Worm (Caenorhabditis elegans) whole organism, midembryonic: ENCODE results near the gene sri-40.
"Not testable (repeated sequence)": the region's sequence is repeated elsewhere in the genome, so short reads cannot be mapped to it uniquely, and the experiment has no call there.

Experiments used
- T22C8.4 ChIP-seq: fragments of 200-800 bp; sonication (Bioruptor generic); IDR thresholded peaks from 2 replicates; pipeline ENCODE4 v1.3.6; 2022; ENCODE audit warnings: missing genetic modification characterization, missing compliant biosample characterization
- cog-1 ChIP-seq: sonication (generic microtip); optimal IDR thresholded peaks from 2 replicates; lab custom pipeline; 2016; ENCODE audit warnings: missing genetic modification characterization, missing compliant biosample characterization
- flt-1 ChIP-seq: fragments of 200-800 bp; sonication (Bioruptor generic); IDR thresholded peaks from 2 replicates; pipeline ENCODE4 v1.3.6; 2022; ENCODE audit warnings: missing genetic modification characterization, missing compliant biosample characterization
- klf-2 ChIP-seq: fragments of 200-800 bp; sonication (Bioruptor generic); conservative IDR thresholded peaks from 2 replicates; pipeline ENCODE4 v1.3.6; 2022; ENCODE audit warnings: missing genetic modification reagents, missing genetic modification characterization, missing compliant biosample characterization
- med-1 ChIP-seq: sonication (generic microtip); optimal IDR thresholded peaks from 2 replicates; lab custom pipeline; 2017; ENCODE audit warnings: missing genetic modification characterization, mild to moderate bottlenecking, missing compliant biosample characterization, antibody characterized with exemption, missing genetic modification reagents; ENCODE audit not compliant: insufficient read depth
- ref-1 ChIP-seq: fragments of 200-800 bp; sonication (Bioruptor generic); conservative IDR thresholded peaks from 2 replicates; pipeline ENCODE4 v1.3.6; 2022; ENCODE audit warnings: missing genetic modification reagents, missing genetic modification characterization, missing compliant biosample characterization
- tab-1 ChIP-seq: fragments of 200-800 bp; sonication (Bioruptor generic); IDR thresholded peaks from 2 replicates; pipeline ENCODE4 v1.3.6; 2022; ENCODE audit warnings: missing genetic modification characterization, missing compliant biosample characterization
- ztf-23 ChIP-seq: fragments of 200-800 bp; sonication (Bioruptor generic); IDR thresholded peaks from 2 replicates; pipeline ENCODE4 v1.3.6; 2022; ENCODE audit warnings: missing genetic modification reagents, missing genetic modification characterization, missing compliant biosample characterization
- ztf-29 ChIP-seq: fragments of 200-800 bp; sonication (Bioruptor generic); IDR thresholded peaks from 2 replicates; pipeline ENCODE4 v1.3.6; 2022; ENCODE audit warnings: missing genetic modification reagents, missing genetic modification characterization, missing compliant biosample characterization

sri-40 gene

ce11 chrII:3196966-3197365, 19.2 kb downstream of the sri-40 start, which contains the start of gene gcy-15:
gcy-15 (minus strand) TSS chrII:3197066.
- TF ChIP-seq ztf-29 (GFP tag; lab: Robert Waterston, UW) (no peak), flt-1 (GFP tag; lab: Robert Waterston, UW) (no peak), ztf-23 (GFP tag; lab: Robert Waterston, UW) (no peak), T22C8.4 (GFP tag; lab: Robert Waterston, UW) (no peak), tab-1 (no peak)

- TF ChIP-seq T22C8.4 (GFP tag; lab: Robert Waterston, UW): no peak
- no peak for TF ChIP-seq ztf-29 (GFP tag; lab: Robert Waterston, UW)
These were observed 21.2 kb downstream of the sri-40 start, which contains the start of gene sri-51 for ce11 chrII:3198998-3199397. sri-51 (minus strand) TSS chrII:3199098.

ce11 chrII:3201242-3201641, 23.5 kb downstream of the sri-40 start, which contains the start of gene sri-48:
sri-48 (minus strand) TSS chrII:3201342.
- TF ChIP-seq ztf-29 (GFP tag; lab: Robert Waterston, UW); tab-1; flt-1 (GFP tag; lab: Robert Waterston, UW): not testable (repeated sequence)

- TF ChIP-seq T22C8.4 (GFP tag; lab: Robert Waterston, UW) (no peak), tab-1 (no peak), klf-2 (GFP tag; lab: Robert Waterston, UW) (no peak), ztf-29 (GFP tag; lab: Robert Waterston, UW) (no peak), ref-1 (GFP tag; lab: Robert Waterston, UW) (no peak), cog-1 (tag; lab: Kevin White, UChicago) (no peak), med-1 (GFP tag; lab: Kevin White, UChicago) (no peak), flt-1 (GFP tag; lab: Robert Waterston, UW) (no peak), ztf-23 (GFP tag; lab: Robert Waterston, UW) (no peak)
These were observed 24.8 kb downstream of the sri-40 start, which contains the start of gene sri-53 for ce11 chrII:3202519-3202918. sri-53 (minus strand) TSS chrII:3202619.

- TF ChIP-seq ztf-29 (GFP tag; lab: Robert Waterston, UW) (no peak), cog-1 (tag; lab: Kevin White, UChicago) (no peak), ref-1 (GFP tag; lab: Robert Waterston, UW) (no peak), klf-2 (GFP tag; lab: Robert Waterston, UW) (no peak), med-1 (GFP tag; lab: Kevin White, UChicago) (no peak), flt-1 (GFP tag; lab: Robert Waterston, UW) (no peak), ztf-23 (GFP tag; lab: Robert Waterston, UW) (no peak), tab-1 (no peak), T22C8.4 (GFP tag; lab: Robert Waterston, UW) (no peak)
These were observed 25.7 kb downstream of the sri-40 start, which contains the start of gene sri-50 for ce11 chrII:3203415-3203814. sri-50 (plus strand) TSS chrII:3203715.

- TF ChIP-seq ztf-23 (GFP tag; lab: Robert Waterston, UW): no peak
- TF ChIP-seq flt-1 (GFP tag; lab: Robert Waterston, UW): no peak
- TF ChIP-seq klf-2 (GFP tag; lab: Robert Waterston, UW): no peak
- no peak for TF ChIP-seq ztf-29 (GFP tag; lab: Robert Waterston, UW)
- no peak for TF ChIP-seq ref-1 (GFP tag; lab: Robert Waterston, UW)
- TF ChIP-seq cog-1 (tag; lab: Kevin White, UChicago): no peak
- no peak for TF ChIP-seq tab-1
- no peak for TF ChIP-seq med-1 (GFP tag; lab: Kevin White, UChicago)
- TF ChIP-seq T22C8.4 (GFP tag; lab: Robert Waterston, UW): no peak
These were observed 28.7 kb downstream of the sri-40 start, which contains the start of the genes ZC239.20 and ZC239.21 for ce11 chrII:3206423-3206989. ZC239.20 (minus strand) TSS chrII:3206523. ZC239.21 (plus strand) TSS chrII:3206939.

ce11 chrII:3208679-3209078, 30.9 kb downstream of the sri-40 start, which contains the start of gene sdz-35:
sdz-35 (minus strand) TSS chrII:3208779.
- TF ChIP-seq ztf-23 (GFP tag; lab: Robert Waterston, UW): no peak
- no peak for TF ChIP-seq cog-1 (tag; lab: Kevin White, UChicago)
- no peak for TF ChIP-seq ztf-29 (GFP tag; lab: Robert Waterston, UW)
- no peak for TF ChIP-seq T22C8.4 (GFP tag; lab: Robert Waterston, UW)
- TF ChIP-seq klf-2 (GFP tag; lab: Robert Waterston, UW): no peak
- no peak for TF ChIP-seq tab-1

- TF ChIP-seq ref-1 (GFP tag; lab: Robert Waterston, UW): no peak
- no peak for TF ChIP-seq ztf-23 (GFP tag; lab: Robert Waterston, UW)
- TF ChIP-seq med-1 (GFP tag; lab: Kevin White, UChicago): no peak
- no peak for TF ChIP-seq klf-2 (GFP tag; lab: Robert Waterston, UW)
- TF ChIP-seq T22C8.4 (GFP tag; lab: Robert Waterston, UW): no peak
- no peak for TF ChIP-seq flt-1 (GFP tag; lab: Robert Waterston, UW)
- TF ChIP-seq cog-1 (tag; lab: Kevin White, UChicago): no peak
- TF ChIP-seq ztf-29 (GFP tag; lab: Robert Waterston, UW): no peak
- TF ChIP-seq tab-1: no peak
These were observed 31.5 kb downstream of the sri-40 start, which contains the start of gene ZC239.6 for ce11 chrII:3209251-3209650. ZC239.6 (plus strand) TSS chrII:3209631.

- no peak for TF ChIP-seq ztf-29 (GFP tag; lab: Robert Waterston, UW)
- TF ChIP-seq T22C8.4 (GFP tag; lab: Robert Waterston, UW): no peak
These were observed 32.6 kb downstream of the sri-40 start, which contains the start of gene ZC239.5 for ce11 chrII:3210365-3210764. ZC239.5 (plus strand) TSS chrII:3210665.

ce11 chrII:3213898-3214297, 36.1 kb downstream of the sri-40 start, which contains the start of gene ZC239.4:
ZC239.4 (plus strand) TSS chrII:3214198.
- TF ChIP-seq klf-2 (GFP tag; lab: Robert Waterston, UW): no peak
- no peak for TF ChIP-seq T22C8.4 (GFP tag; lab: Robert Waterston, UW)
- no peak for TF ChIP-seq ref-1 (GFP tag; lab: Robert Waterston, UW)
- no peak for TF ChIP-seq ztf-29 (GFP tag; lab: Robert Waterston, UW)
- TF ChIP-seq ztf-23 (GFP tag; lab: Robert Waterston, UW): no peak
- no peak for TF ChIP-seq med-1 (GFP tag; lab: Kevin White, UChicago)
- TF ChIP-seq cog-1 (tag; lab: Kevin White, UChicago): no peak
- TF ChIP-seq tab-1: no peak
- no peak for TF ChIP-seq flt-1 (GFP tag; lab: Robert Waterston, UW)
